Worm (Caenorhabditis elegans): ENCODE data around the gene dhhc-5.

The dhhc-5 gene

ce11 chrIII:6888497-6888896 is 39.6 kb upstream of the dhhc-5 start:
- no peak for TF ChIP-seq ceh-82 (tag; optimal IDR thresholded peaks at IDR 0.05)
- TF ChIP-seq efl-1 (optimal IDR thresholded peaks at IDR 0.05) = peak in 1 of 2 experiments; percentile 32
- peak in 1 of 2 experiments; percentile 8 for TF ChIP-seq efl-1 (GFP tag; optimal IDR thresholded peaks at IDR 0.05 in 1 of 2)
- TF ChIP-seq nhr-47 (tag; optimal IDR thresholded peaks at IDR 0.05) = peak; percentile 22
- TF ChIP-seq dpl-1 (GFP tag; optimal IDR thresholded peaks at IDR 0.05) = peak in 1 of 3 experiments; percentile 13
- peak; percentile 34 for TF ChIP-seq nhr-71 (tag; optimal IDR thresholded peaks at IDR 0.05)
- TF ChIP-seq nhr-19 (GFP tag; conservative IDR thresholded peaks at IDR 0.05) = peak; percentile 38
- TF ChIP-seq unc-130 (tag; optimal IDR thresholded peaks at IDR 0.05) = no peak
- peak; percentile 16 for TF ChIP-seq F16B12.6 (tag; optimal IDR thresholded peaks at IDR 0.05)
- peak in 1 of 6 experiments; percentile 13 for TF ChIP-seq elt-3 (tag; optimal IDR thresholded peaks at IDR 0.05)
- TF ChIP-seq mef-2 (tag; optimal IDR thresholded peaks at IDR 0.05) = no peak
- no peak for TF ChIP-seq elt-2 (tag; optimal IDR thresholded peaks at IDR 0.05)
- TF ChIP-seq lin-35 (GFP tag; optimal IDR thresholded peaks at IDR 0.05) = peak; percentile 11 to 62
- TF ChIP-seq skn-1 (tag; optimal IDR thresholded peaks at IDR 0.05) = no peak
- peak; percentile 13 for TF ChIP-seq mep-1 (tag; optimal IDR thresholded peaks at IDR 0.05)
- TF ChIP-seq C16A3.4 (tag; optimal IDR thresholded peaks at IDR 0.05) = peak; percentile 22
- peak in 1 of 2 experiments; percentile 22 for TF ChIP-seq mdl-1 (tag; optimal IDR thresholded peaks at IDR 0.05)
- TF ChIP-seq lsy-2 (tag; optimal IDR thresholded peaks at IDR 0.05) = peak in 1 of 2 experiments; percentile 46
- TF ChIP-seq rnt-1 (tag; optimal IDR thresholded peaks at IDR 0.05) = peak; percentile 16
- no peak for TF ChIP-seq hpl-2 (GFP tag; optimal IDR thresholded peaks at IDR 0.05)
- TF ChIP-seq nhr-20 (tag; optimal IDR thresholded peaks at IDR 0.05) = peak; percentile 4
- no peak for TF ChIP-seq ceh-90 (tag; optimal IDR thresholded peaks at IDR 0.05)
- no peak for TF ChIP-seq lin-15B (tag; optimal IDR thresholded peaks at IDR 0.05)
- TF ChIP-seq snu-23 (GFP tag; optimal IDR thresholded peaks at IDR 0.05) = peak; percentile 31

ce11 chrIII:6887574-6887973 is 38.7 kb upstream of the dhhc-5 start:
- TF ChIP-seq swsn-7 (tag; optimal IDR thresholded peaks at IDR 0.05) (peak; percentile 70), jun-1 (tag; optimal IDR thresholded peaks at IDR 0.05) (peak; percentile 21), ceh-8 (GFP tag; optimal IDR thresholded peaks at IDR 0.05) (peak; percentile 48), mab-9 (GFP tag; IDR thresholded peaks at IDR 0.05) (no peak), ztf-11 (tag; optimal IDR thresholded peaks at IDR 0.05) (no peak), unc-62 (GFP tag; optimal IDR thresholded peaks at IDR 0.05) (no peak), fkh-4 (tag; optimal IDR thresholded peaks at IDR 0.05; ENCODE audit: borderline replicate concordance) (no peak), lin-13 (GFP tag; optimal IDR thresholded peaks at IDR 0.05) (peak; percentile 60), zag-1 (tag; optimal IDR thresholded peaks at IDR 0.05) (no peak), nhr-85 (tag) (peak; percentile 48), ceh-82 (tag; optimal IDR thresholded peaks at IDR 0.05) (peak; percentile 53 to 65 (median 59)), isw-1 (GFP tag; IDR thresholded peaks at IDR 0.05) (peak; percentile 12; the same call in 1 of the 2 replicates), elt-2 (tag; optimal IDR thresholded peaks at IDR 0.05) (no peak), ceh-63 (GFP tag; optimal IDR thresholded peaks at IDR 0.05) (no peak), nhr-71 (tag; optimal IDR thresholded peaks at IDR 0.05) (peak; percentile 72), elt-3 (tag; optimal IDR thresholded peaks at IDR 0.05) (peak in 1 of 6 experiments; percentile 31), pag-3 (tag; optimal IDR thresholded peaks at IDR 0.05; ENCODE audit: borderline replicate concordance, insufficient read depth) (no peak), C16A3.4 (tag; optimal IDR thresholded peaks at IDR 0.05) (peak; percentile 70), mdl-1 (tag; optimal IDR thresholded peaks at IDR 0.05) (peak in 1 of 2 experiments; percentile 65), nhr-237 (tag; optimal IDR thresholded peaks at IDR 0.05) (peak; percentile 6), egl-13 (tag; optimal IDR thresholded peaks at IDR 0.05) (no peak), lin-35 (GFP tag; optimal IDR thresholded peaks at IDR 0.05) (peak; percentile 58 to 80), skn-1 (tag; optimal IDR thresholded peaks at IDR 0.05) (peak; percentile 47), dsc-1 (tag; optimal IDR thresholded peaks at IDR 0.05) (peak; percentile 63), unc-130 (tag; optimal IDR thresholded peaks at IDR 0.05) (peak; percentile 73), nhr-20 (tag; optimal IDR thresholded peaks at IDR 0.05) (peak; percentile 62), vab-15 (tag; optimal IDR thresholded peaks at IDR 0.05) (no peak), ceh-90 (tag; optimal IDR thresholded peaks at IDR 0.05) (no peak), dpl-1 (GFP tag; optimal IDR thresholded peaks at IDR 0.05) (peak; percentile 39 to 71 (median 61)), ets-5 (GFP tag; IDR thresholded peaks at IDR 0.05) (no peak), nhr-12 (tag; optimal IDR thresholded peaks at IDR 0.05) (no peak), sup-37 (GFP tag; optimal IDR thresholded peaks at IDR 0.05) (no peak), C34B4.2 (tag; optimal IDR thresholded peaks at IDR 0.05) (no peak), ces-1 (GFP tag; optimal IDR thresholded peaks at IDR 0.05) (no peak), nhr-19 (GFP tag; conservative IDR thresholded peaks at IDR 0.05) (peak; percentile 70), nhr-84 (tag; optimal IDR thresholded peaks at IDR 0.05) (no peak), hlh-4 (tag; optimal IDR thresholded peaks at IDR 0.05) (no peak), C04F5.9 (tag; optimal IDR thresholded peaks at IDR 0.05) (peak; percentile 45)
